Worm (Caenorhabditis elegans) whole organism, young adult: ENCODE data around the gene ifc-1.

ENCODE experiments used
- B0261.1 ChIP-seq: sonication (generic microtip); optimal IDR thresholded peaks from 2 replicates; lab custom pipeline; 2016; ENCODE audit warnings: mild to moderate bottlenecking, missing genetic modification characterization, moderate library complexity, missing compliant biosample characterization
- C06A6.2 ChIP-seq: fragments of 200-800 bp; sonication (Bioruptor generic); conservative IDR thresholded peaks from 2 replicates; pipeline ENCODE4 v1.3.6; 2022; ENCODE audit warnings: missing genetic modification characterization, missing compliant biosample characterization
- C17E4.6 ChIP-seq: fragments of 200-800 bp; sonication (Bioruptor generic); IDR thresholded peaks from 2 replicates; pipeline ENCODE4 v1.3.6; 2022; ENCODE audit warnings: missing genetic modification reagents, missing genetic modification characterization, missing compliant biosample characterization
- F49E8.2 ChIP-seq: sonication (generic microtip); optimal IDR thresholded peaks from 3 replicates; lab custom pipeline; 2017; ENCODE audit warnings: missing genetic modification characterization, mild to moderate bottlenecking, missing compliant biosample characterization, antibody characterized with exemption, moderate library complexity; ENCODE audit not compliant: insufficient read depth
- aptf-2 ChIP-seq: fragments of 200-800 bp; sonication (Bioruptor generic); conservative IDR thresholded peaks from 2 replicates; pipeline ENCODE4 v1.3.6; 2022; ENCODE audit warnings: missing genetic modification reagents, missing genetic modification characterization, missing compliant biosample characterization
- attf-6 ChIP-seq: fragments of 200-800 bp; sonication (Bioruptor generic); IDR thresholded peaks from 2 replicates; pipeline ENCODE4 v1.3.6; 2022; ENCODE audit warnings: missing genetic modification reagents, missing genetic modification characterization, missing compliant biosample characterization
- bed-1 ChIP-seq: fragments of 200-800 bp; sonication (Bioruptor generic); IDR thresholded peaks from 2 replicates; pipeline ENCODE4 v1.3.6; 2022; ENCODE audit warnings: missing genetic modification reagents, missing genetic modification characterization, missing compliant biosample characterization
- cebp-1 ChIP-seq, 2 experiments: fragments of 200-800 bp in 1 of 2; sonication (Bioruptor generic) in 1 of 2; sonication (generic microtip) in 1 of 2; IDR thresholded peaks in 1 of 2; optimal IDR thresholded peaks in 1 of 2; 2 replicates each; pipeline versions ENCODE4 v1.3.6 to Lab custom; 2017 to 2022; ENCODE audit warnings: missing compliant biosample characterization in 2 of 2, missing genetic modification characterization in 2 of 2, mild to moderate bottlenecking in 1 of 2, missing genetic modification reagents in 1 of 2, moderate library complexity in 1 of 2
- cebp-2 ChIP-seq: fragments of 200-800 bp; sonication (Bioruptor generic); IDR thresholded peaks from 2 replicates; pipeline ENCODE4 v1.3.6; 2022; ENCODE audit warnings: missing genetic modification characterization, missing compliant biosample characterization
- ceh-40 ChIP-seq: fragments of 200-800 bp; sonication (Bioruptor generic); IDR thresholded peaks from 2 replicates; pipeline ENCODE4 v1.3.6; 2022; ENCODE audit warnings: missing genetic modification characterization, missing compliant biosample characterization
- ceh-58 ChIP-seq: fragments of 200-800 bp; sonication (Bioruptor generic); IDR thresholded peaks from 2 replicates; pipeline ENCODE4 v1.3.6; 2022; ENCODE audit warnings: missing genetic modification characterization, missing compliant biosample characterization
- ceh-79 ChIP-seq: sonication (generic microtip); optimal IDR thresholded peaks from 2 replicates; lab custom pipeline; 2017; ENCODE audit warnings: mild to moderate bottlenecking, missing genetic modification characterization, missing compliant biosample characterization
- ceh-91 ChIP-seq: fragments of 200-800 bp; sonication (Bioruptor generic); IDR thresholded peaks from 2 replicates; pipeline ENCODE4 v1.3.6; 2022; ENCODE audit warnings: missing genetic modification reagents, missing genetic modification characterization, missing compliant biosample characterization
- die-1 ChIP-seq: sonication (generic microtip); optimal IDR thresholded peaks from 2 replicates; lab custom pipeline; 2016; ENCODE audit warnings: missing genotype, mild to moderate bottlenecking, missing genetic modification characterization, missing compliant biosample characterization
- dox-1 ChIP-seq: fragments of 200-800 bp; sonication (Bioruptor generic); IDR thresholded peaks from 2 replicates; pipeline ENCODE4 v1.3.6; 2022; ENCODE audit warnings: missing genetic modification reagents, missing genetic modification characterization, missing compliant biosample characterization
- dpff-1 ChIP-seq: sonication (generic microtip); optimal IDR thresholded peaks from 2 replicates; lab custom pipeline; 2017; ENCODE audit warnings: mild to moderate bottlenecking, missing genetic modification characterization, missing compliant biosample characterization
- efl-1 ChIP-seq: fragments of 150-350 bp; optimal IDR thresholded peaks from 2 replicates; lab custom pipeline; 2014; ENCODE audit warnings: missing biosample characterization, missing genetic modification reagents, missing genetic modification characterization
- ets-4 ChIP-seq: fragments of 200-800 bp; sonication (Bioruptor generic); optimal IDR thresholded peaks from 2 replicates; lab custom pipeline; 2018; ENCODE audit warnings: mild to moderate bottlenecking, missing genetic modification characterization, missing compliant biosample characterization
- gei-17 ChIP-seq: fragments of 200-800 bp; sonication (Bioruptor generic); optimal IDR thresholded peaks from 2 replicates; lab custom pipeline; 2018; ENCODE audit warnings: mild to moderate bottlenecking, missing genetic modification characterization, missing compliant biosample characterization
- hlh-26 ChIP-seq: fragments of 200-800 bp; sonication (Bioruptor generic); conservative IDR thresholded peaks from 2 replicates; pipeline ENCODE4 v1.3.6; 2022; ENCODE audit warnings: missing genetic modification reagents, missing genetic modification characterization, missing compliant biosample characterization
- hrde-1 ChIP-seq: sonication (generic microtip); optimal IDR thresholded peaks from 2 replicates; lab custom pipeline; 2016; ENCODE audit warnings: missing genetic modification characterization, mild to moderate bottlenecking, missing compliant biosample characterization, moderate library complexity, missing genotype, missing genetic modification reagents, borderline replicate concordance
- let-526 ChIP-seq: fragments of 200-800 bp; sonication (Bioruptor generic); IDR thresholded peaks from 2 replicates; pipeline ENCODE4 v1.3.6; 2022; ENCODE audit warnings: missing genetic modification reagents, missing genetic modification characterization, missing compliant biosample characterization
- lin-54 ChIP-seq: fragments of 200-800 bp; sonication (Bioruptor generic); optimal IDR thresholded peaks from 2 replicates; lab custom pipeline; 2018; ENCODE audit warnings: mild to moderate bottlenecking, missing genetic modification characterization, missing compliant biosample characterization
- lir-1 ChIP-seq: fragments of 200-800 bp; sonication (Bioruptor generic); conservative IDR thresholded peaks from 2 replicates; pipeline ENCODE4 v1.3.6; 2022; ENCODE audit warnings: missing genetic modification reagents, missing genetic modification characterization, missing compliant biosample characterization
- madf-10 ChIP-seq: sonication (generic microtip); optimal IDR thresholded peaks from 2 replicates; lab custom pipeline; 2016; ENCODE audit warnings: mild to moderate bottlenecking, missing genetic modification characterization, missing compliant biosample characterization
- nfya-2 ChIP-seq: fragments of 200-800 bp; sonication (Bioruptor generic); IDR thresholded peaks from 2 replicates; pipeline ENCODE4 v1.3.6; 2022; ENCODE audit warnings: missing genetic modification reagents, missing genetic modification characterization, missing compliant biosample characterization
- nfyb-1 ChIP-seq: fragments of 200-800 bp; sonication (Bioruptor generic); IDR thresholded peaks from 2 replicates; pipeline ENCODE4 v1.3.6; 2022; ENCODE audit warnings: missing genetic modification reagents, missing genetic modification characterization, missing compliant biosample characterization
- nhr-120 ChIP-seq: fragments of 200-800 bp; sonication (Bioruptor generic); IDR thresholded peaks from 2 replicates; pipeline ENCODE4 v1.3.6; 2022; ENCODE audit warnings: missing genetic modification characterization, missing compliant biosample characterization
- rcor-1 ChIP-seq: fragments of 200-800 bp; sonication (Bioruptor generic); IDR thresholded peaks from 2 replicates; pipeline ENCODE4 v1.3.6; 2022; ENCODE audit warnings: missing genetic modification reagents, missing genetic modification characterization, missing compliant biosample characterization
- rec-8 ChIP-seq, 2 experiments: sonication (generic microtip); optimal IDR thresholded peaks; 2 replicates each; lab custom pipeline; 2016; ENCODE audit warnings: mild to moderate bottlenecking in 2 of 2, missing genetic modification characterization in 2 of 2, missing genetic modification reagents in 2 of 2, missing genotype in 2 of 2, missing biosample characterization in 1 of 2, missing compliant biosample characterization in 1 of 2, moderate library complexity in 1 of 2
- repo-1 ChIP-seq: sonication (generic microtip); optimal IDR thresholded peaks from 2 replicates; lab custom pipeline; 2017; ENCODE audit warnings: mild to moderate bottlenecking, missing genetic modification characterization, missing compliant biosample characterization
- snpc-1.1 ChIP-seq: sonication (generic microtip); optimal IDR thresholded peaks from 2 replicates; lab custom pipeline; 2017; ENCODE audit warnings: missing genetic modification characterization, mild to moderate bottlenecking, missing compliant biosample characterization, antibody characterized with exemption, moderate library complexity, missing genotype, missing genetic modification reagents; ENCODE audit not compliant: insufficient read depth
- snpc-3.4 ChIP-seq: sonication (generic microtip); optimal IDR thresholded peaks from 2 replicates; lab custom pipeline; 2017; ENCODE audit warnings: missing genetic modification characterization, mild to moderate bottlenecking, missing compliant biosample characterization, antibody characterized with exemption, moderate library complexity, missing genotype, missing genetic modification reagents
- somi-1 ChIP-seq: fragments of 200-800 bp; sonication (Bioruptor generic); optimal IDR thresholded peaks from 2 replicates; lab custom pipeline; 2018; ENCODE audit warnings: mild to moderate bottlenecking, missing genetic modification characterization, missing compliant biosample characterization
- sptf-2 ChIP-seq: fragments of 200-800 bp; sonication (Bioruptor generic); optimal IDR thresholded peaks from 2 replicates; lab custom pipeline; 2018; ENCODE audit warnings: mild to moderate bottlenecking, missing genetic modification characterization, missing compliant biosample characterization
- tlf-1 ChIP-seq: fragments of 200-800 bp; sonication (Bioruptor generic); optimal IDR thresholded peaks from 2 replicates; lab custom pipeline; 2018; ENCODE audit warnings: mild to moderate bottlenecking, missing genetic modification characterization, missing compliant biosample characterization
- unc-130 ChIP-seq: sonication (generic microtip); optimal IDR thresholded peaks from 2 replicates; lab custom pipeline; 2016; ENCODE audit warnings: missing genetic modification reagents, missing genetic modification characterization, missing compliant biosample characterization

ifc-1 gene

ce11 chrV:2881016-2881415, at the start of gene ifc-1:
ifc-1 (plus strand) TSS chrV:2881393.
- no peak for TF ChIP-seq nfya-2 (GFP tag; lab: Robert Waterston, UW)
- no peak for TF ChIP-seq C06A6.2 (GFP tag; lab: Robert Waterston, UW)
- TF ChIP-seq aptf-2 (GFP tag; lab: Robert Waterston, UW), result no peak
- TF ChIP-seq repo-1 (tag; lab: Kevin White, UChicago), result no peak
- TF ChIP-seq ets-4 (GFP tag; lab: Kevin White, UChicago), result no peak
- TF ChIP-seq rec-8 (tag; optimal IDR thresholded peaks at IDR 0.05; lab: Kevin White, UChicago), result no peak
- no peak for TF ChIP-seq nfyb-1 (GFP tag; lab: Robert Waterston, UW)
- no peak for TF ChIP-seq sptf-2 (GFP tag; lab: Kevin White, UChicago)
- no peak for TF ChIP-seq cebp-1 (GFP tag; IDR thresholded peaks at IDR 0.05; lab: Robert Waterston, UW)
- TF ChIP-seq cebp-1 (tag; optimal IDR thresholded peaks at IDR 0.05; lab: Kevin White, UChicago), result no peak
- TF ChIP-seq efl-1 (GFP tag; lab: Kevin White, UChicago), result no peak
- TF ChIP-seq dox-1 (GFP tag; lab: Robert Waterston, UW), result no peak
- no peak for TF ChIP-seq C17E4.6 (GFP tag; lab: Robert Waterston, UW)
- TF ChIP-seq gei-17 (GFP tag; lab: Kevin White, UChicago), result no peak
- TF ChIP-seq unc-130 (GFP tag; lab: Kevin White, UChicago), result no peak
- no peak for TF ChIP-seq madf-10 (tag; lab: Kevin White, UChicago)
- no peak for TF ChIP-seq snpc-3.4 (tag; lab: Kevin White, UChicago)
- TF ChIP-seq snpc-1.1, result no peak
- no peak for TF ChIP-seq cebp-2 (GFP tag; lab: Robert Waterston, UW)
- TF ChIP-seq bed-1, result no peak
- no peak for TF ChIP-seq ceh-91
- TF ChIP-seq, all 124 proteins: peak for 0

ce11 chrV:2832666-2833065, 48.5 kb upstream of the ifc-1 start, which contains the start of gene srj-50:
srj-50 (plus strand) TSS chrV:2832966.
- TF ChIP-seq ceh-58 (GFP tag; lab: Robert Waterston, UW) (no peak), rcor-1 (GFP tag; lab: Robert Waterston, UW) (no peak), madf-10 (tag; lab: Kevin White, UChicago) (no peak), lin-54 (no peak), B0261.1 (no peak), dpff-1 (tag; lab: Kevin White, UChicago) (no peak), repo-1 (tag; lab: Kevin White, UChicago) (no peak), lir-1 (GFP tag; lab: Robert Waterston, UW) (no peak), nhr-120 (GFP tag; lab: Robert Waterston, UW) (no peak), hrde-1 (no peak), somi-1 (GFP tag; lab: Kevin White, UChicago) (no peak), die-1 (tag; lab: Kevin White, UChicago) (no peak)
- TF ChIP-seq, all 124 proteins: peak for 0

DNA sequence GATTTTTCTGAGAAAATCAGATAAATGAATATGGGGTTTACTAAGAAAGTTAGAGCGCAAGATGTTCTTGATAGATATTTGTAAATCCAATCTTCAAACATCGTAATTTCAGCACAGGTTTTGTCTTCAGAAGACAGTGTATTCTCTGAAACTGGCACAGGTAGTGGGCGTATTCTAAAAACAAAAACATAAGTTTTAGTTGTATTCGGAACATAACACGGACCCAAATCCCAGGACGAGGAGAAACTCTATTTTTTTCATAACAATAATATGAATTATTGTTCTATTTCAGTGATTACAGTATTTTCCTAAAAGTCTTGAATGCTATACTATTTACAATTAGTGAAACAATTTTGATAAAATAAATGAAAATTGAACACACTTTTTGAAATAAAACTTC, 44.7 kb upstream of the ifc-1 start, which contains the start of gene srj-45:
Gene srj-45 (minus strand): TSS at position 101 of the 400 bp plus-strand sequence.
- TF ChIP-seq tlf-1, result no peak
- no peak for TF ChIP-seq hlh-26
- no peak for TF ChIP-seq lir-1 (GFP tag; lab: Robert Waterston, UW)
- no peak for TF ChIP-seq attf-6 (GFP tag; lab: Robert Waterston, UW)
- TF ChIP-seq ceh-79 (tag; lab: Kevin White, UChicago), result no peak
- no peak for TF ChIP-seq let-526 (GFP tag; lab: Robert Waterston, UW)
- no peak for TF ChIP-seq B0261.1
- TF ChIP-seq ceh-40, result no peak
- TF ChIP-seq F49E8.2, result no peak
- TF ChIP-seq cebp-1 (GFP tag; IDR thresholded peaks at IDR 0.05; lab: Robert Waterston, UW), result no peak
- TF ChIP-seq cebp-1 (tag; optimal IDR thresholded peaks at IDR 0.05; lab: Kevin White, UChicago), result no peak
